Fruit fly (Drosophila melanogaster) whole organism, embryonic: ENCODE data around the gene Pp4-19C.

ENCODE experiments used
- Adf1 ChIP-seq: fragments of 200-800 bp; sonication (Bioruptor generic); IDR thresholded peaks from 2 replicates; pipeline ENCODE4 v1.3.6; 2022; ENCODE audit warnings: missing biosample characterization, missing genetic modification characterization
- Atf6 ChIP-seq: fragments of 200-800 bp; sonication (Bioruptor generic); IDR thresholded peaks from 2 replicates; pipeline ENCODE4 v1.3.6; 2022; ENCODE audit warnings: missing biosample characterization, missing genetic modification characterization
- BEAF-32 ChIP-seq: fragments of 200-800 bp; sonication (Bioruptor generic); optimal IDR thresholded peaks from 3 replicates; lab custom pipeline; 2017; ENCODE audit warnings: missing biosample characterization, missing genetic modification characterization, mild to moderate bottlenecking, moderate library complexity, missing genetic modification reagents
- CG10321 ChIP-seq: fragments of 200-800 bp; sonication (Bioruptor generic); IDR thresholded peaks from 2 replicates; pipeline ENCODE4 v1.3.6; 2022; ENCODE audit warnings: missing biosample characterization, missing genetic modification characterization
- CG11398 ChIP-seq: fragments of 200-800 bp; sonication (Bioruptor generic); optimal IDR thresholded peaks from 2 replicates; lab custom pipeline; 2016; ENCODE audit warnings: missing biosample characterization, missing genetic modification characterization
- CG11456 ChIP-seq: fragments of 200-800 bp; sonication (Bioruptor generic); IDR thresholded peaks from 3 replicates; pipeline ENCODE4 v1.3.6; 2022; ENCODE audit warnings: missing biosample characterization, missing genetic modification characterization
- CG11504 ChIP-seq: fragments of 200-800 bp; sonication (Bioruptor generic); optimal IDR thresholded peaks from 3 replicates; lab custom pipeline; 2019; ENCODE audit warnings: missing biosample characterization, mild to moderate bottlenecking, missing genetic modification characterization, moderate library complexity
- CG11723 ChIP-seq: fragments of 200-800 bp; sonication (Bioruptor generic); optimal IDR thresholded peaks from 2 replicates; lab custom pipeline; 2017; ENCODE audit warnings: missing biosample characterization, mild to moderate bottlenecking, missing genetic modification characterization
- CG12236 ChIP-seq: fragments of 200-800 bp; sonication (Bioruptor generic); optimal IDR thresholded peaks from 2 replicates; lab custom pipeline; 2016; ENCODE audit warnings: missing biosample characterization, missing genetic modification characterization
- CG1233 ChIP-seq: fragments of 200-800 bp; sonication (Bioruptor generic); optimal IDR thresholded peaks from 4 replicates; lab custom pipeline; 2018; ENCODE audit warnings: missing biosample characterization, mild to moderate bottlenecking, missing genetic modification characterization
- CG16779 ChIP-seq: fragments of 200-800 bp; sonication (Bioruptor generic); IDR thresholded peaks from 2 replicates; pipeline ENCODE4 v1.3.6; 2022; ENCODE audit warnings: missing biosample characterization, missing genetic modification characterization
- CG17385 ChIP-seq: fragments of 200-800 bp; sonication (Bioruptor generic); optimal IDR thresholded peaks from 3 replicates; lab custom pipeline; 2018; ENCODE audit warnings: missing biosample characterization, mild to moderate bottlenecking, missing genetic modification characterization
- CG18476 ChIP-seq: fragments of 200-800 bp; sonication (Bioruptor generic); optimal IDR thresholded peaks from 2 replicates; lab custom pipeline; 2016; ENCODE audit warnings: missing biosample characterization, mild to moderate bottlenecking, missing genetic modification characterization
- CG18599 ChIP-seq: fragments of 200-800 bp; sonication (Bioruptor generic); optimal IDR thresholded peaks from 3 replicates; lab custom pipeline; 2017; ENCODE audit warnings: missing biosample characterization, missing genetic modification characterization, mild to moderate bottlenecking, moderate library complexity, missing genetic modification reagents
- CG2202 ChIP-seq: fragments of 200-800 bp; sonication (Bioruptor generic); optimal IDR thresholded peaks from 2 replicates; lab custom pipeline; 2018; ENCODE audit warnings: missing biosample characterization, mild to moderate bottlenecking, missing genetic modification characterization
- CG30431 ChIP-seq: fragments of 200-800 bp; sonication (Bioruptor generic); optimal IDR thresholded peaks from 2 replicates; lab custom pipeline; 2017; ENCODE audit warnings: missing biosample characterization, missing genetic modification characterization
- CG4404 ChIP-seq: fragments of 200-800 bp; sonication (Bioruptor generic); IDR thresholded peaks from 2 replicates; pipeline ENCODE4 v1.3.6; 2022; ENCODE audit warnings: missing biosample characterization, missing genetic modification characterization
- CG4730 ChIP-seq: fragments of 200-800 bp; sonication (Bioruptor generic); IDR thresholded peaks from 2 replicates; pipeline ENCODE4 v1.3.6; 2022; ENCODE audit warnings: missing biosample characterization, missing genetic modification characterization
- CG6272 ChIP-seq: fragments of 200-800 bp; sonication (Bioruptor generic); IDR thresholded peaks from 2 replicates; pipeline ENCODE4 v1.3.6; 2022; ENCODE audit warnings: missing biosample characterization, missing genetic modification characterization
- CG6765 ChIP-seq: fragments of 200-800 bp; sonication (Bioruptor generic); optimal IDR thresholded peaks from 3 replicates; lab custom pipeline; 2017; ENCODE audit warnings: missing biosample characterization, mild to moderate bottlenecking, missing genetic modification characterization
- CG7357 ChIP-seq: fragments of 200-800 bp; sonication (Bioruptor generic); IDR thresholded peaks from 3 replicates; pipeline ENCODE4 v1.3.6; 2022; ENCODE audit warnings: missing biosample characterization, missing genetic modification characterization
- Dref ChIP-seq: fragments of 200-800 bp; sonication (Bioruptor generic); IDR thresholded peaks from 2 replicates; pipeline ENCODE4 v1.3.6; 2022; ENCODE audit warnings: missing biosample characterization, missing genetic modification characterization
- Fer2 ChIP-seq: fragments of 200-800 bp; sonication (Bioruptor generic); optimal IDR thresholded peaks from 2 replicates; lab custom pipeline; 2018; ENCODE audit warnings: missing biosample characterization, mild to moderate bottlenecking, missing genetic modification characterization, moderate library complexity
- H15 ChIP-seq: fragments of 200-800 bp; sonication (Bioruptor generic); IDR thresholded peaks from 3 replicates; pipeline ENCODE4 v1.3.6; 2022; ENCODE audit warnings: missing biosample characterization, missing genetic modification characterization
- MTF-1 ChIP-seq: fragments of 200-800 bp; sonication (Bioruptor generic); optimal IDR thresholded peaks from 2 replicates; lab custom pipeline; 2018; ENCODE audit warnings: missing biosample characterization, mild to moderate bottlenecking, missing genetic modification characterization, borderline replicate concordance
- Mrtf ChIP-seq: fragments of 200-800 bp; sonication (Bioruptor generic); IDR thresholded peaks from 3 replicates; pipeline ENCODE4 v1.3.6; 2022; ENCODE audit warnings: missing biosample characterization, missing genetic modification characterization
- NfI ChIP-seq: fragments of 200-800 bp; sonication (Bioruptor generic); optimal IDR thresholded peaks from 3 replicates; lab custom pipeline; 2018; ENCODE audit warnings: missing biosample characterization, mild to moderate bottlenecking, missing genetic modification characterization, moderate library complexity
- Pdp1 ChIP-seq, 2 experiments: fragments of 200-800 bp; sonication (Bioruptor generic); optimal IDR thresholded peaks; 3 replicates each; lab custom pipeline; 2016; ENCODE audit warnings: missing biosample characterization in 2 of 2, missing genetic modification characterization in 2 of 2, mild to moderate bottlenecking in 1 of 2, moderate library complexity in 1 of 2
- Sox102F ChIP-seq: fragments of 200-800 bp; sonication (Bioruptor generic); optimal IDR thresholded peaks from 2 replicates; lab custom pipeline; 2018; ENCODE audit warnings: missing biosample characterization, mild to moderate bottlenecking, missing genetic modification characterization, moderate library complexity
- Sry-β ChIP-seq: fragments of 200-800 bp; sonication (Bioruptor generic); optimal IDR thresholded peaks from 2 replicates; lab custom pipeline; 2018; ENCODE audit warnings: missing biosample characterization, mild to moderate bottlenecking, missing genetic modification characterization, moderate library complexity
- YL-1 ChIP-seq: fragments of 200-800 bp; sonication (Bioruptor generic); optimal IDR thresholded peaks from 3 replicates; lab custom pipeline; 2017; ENCODE audit warnings: missing biosample characterization, mild to moderate bottlenecking, missing genetic modification characterization
- ash1 ChIP-seq: fragments of 200-800 bp; sonication (Bioruptor generic); optimal IDR thresholded peaks from 2 replicates; lab custom pipeline; 2018; ENCODE audit warnings: missing biosample characterization, mild to moderate bottlenecking, missing genetic modification characterization
- bigmax ChIP-seq: fragments of 200-800 bp; sonication (Bioruptor generic); optimal IDR thresholded peaks from 2 replicates; lab custom pipeline; 2018; ENCODE audit warnings: missing biosample characterization, mild to moderate bottlenecking, missing genetic modification characterization
- disco-r ChIP-seq: fragments of 200-800 bp; sonication (Bioruptor generic); optimal IDR thresholded peaks from 2 replicates; lab custom pipeline; 2016; ENCODE audit warnings: missing biosample characterization, missing genetic modification characterization
- grau ChIP-seq: fragments of 200-800 bp; optimal IDR thresholded peaks from 3 replicates; lab custom pipeline; 2019; ENCODE audit warnings: missing biosample characterization, mild to moderate bottlenecking, missing genetic modification characterization, moderate library complexity
- gsb ChIP-seq: fragments of 200-800 bp; sonication (Bioruptor generic); IDR thresholded peaks from 2 replicates; pipeline ENCODE4 v1.3.6; 2022; ENCODE audit warnings: missing biosample characterization, missing genetic modification characterization
- kni ChIP-seq: fragments of 200-800 bp; sonication (Bioruptor generic); optimal IDR thresholded peaks from 3 replicates; lab custom pipeline; 2017; ENCODE audit warnings: mild to moderate bottlenecking, missing biosample characterization, missing genetic modification reagents, missing genetic modification characterization
- knrl ChIP-seq: fragments of 200-800 bp; sonication (Bioruptor generic); IDR thresholded peaks from 3 replicates; pipeline ENCODE4 v1.3.6; 2022; ENCODE audit warnings: missing biosample characterization, missing genetic modification characterization; ENCODE audit not compliant: partially characterized antibody
- lola ChIP-seq, 3 experiments: fragments of >200 bp in 2 of 3; fragments of 200-800 bp in 1 of 3; sonication (Bioruptor generic) in 1 of 3; optimal IDR thresholded peaks; 2 replicates each; lab custom pipeline; 2017 to 2019; ENCODE audit warnings: missing biosample characterization in 3 of 3, missing genetic modification characterization in 3 of 3, mild to moderate bottlenecking in 1 of 3, moderate library complexity in 1 of 3
- nau ChIP-seq: fragments of 200-800 bp; sonication (Bioruptor generic); optimal IDR thresholded peaks from 3 replicates; lab custom pipeline; 2017; ENCODE audit warnings: missing biosample characterization, mild to moderate bottlenecking, missing genetic modification characterization, missing genetic modification reagents
- pho ChIP-seq: fragments of 200-800 bp; sonication (Bioruptor generic); optimal IDR thresholded peaks from 2 replicates; lab custom pipeline; 2016; ENCODE audit warnings: missing biosample characterization, missing genetic modification characterization
- pum ChIP-seq: fragments of 200-800 bp; sonication (Bioruptor generic); optimal IDR thresholded peaks from 2 replicates; lab custom pipeline; 2016; ENCODE audit warnings: missing biosample characterization, missing genetic modification characterization
- run ChIP-seq: fragments of 200-800 bp; sonication (Bioruptor generic); optimal IDR thresholded peaks from 3 replicates; lab custom pipeline; 2018; ENCODE audit warnings: missing biosample characterization, mild to moderate bottlenecking, missing genetic modification characterization
- sima ChIP-seq: fragments of 200-800 bp; sonication (Bioruptor generic); optimal IDR thresholded peaks from 2 replicates; lab custom pipeline; 2016; ENCODE audit warnings: missing biosample characterization, missing genetic modification characterization
- tgo ChIP-seq: fragments of 200-800 bp; sonication (Bioruptor generic); IDR thresholded peaks from 3 replicates; pipeline ENCODE4 v1.3.6; 2022; ENCODE audit warnings: missing biosample characterization, missing genetic modification characterization
- tx ChIP-seq: fragments of 200-800 bp; sonication (Bioruptor generic); optimal IDR thresholded peaks from 2 replicates; lab custom pipeline; 2016; ENCODE audit warnings: missing biosample characterization, missing genetic modification characterization

The Pp4-19C gene

dm6 chrX:20448828-20449427 lies 25.1 kb upstream of the Pp4-19C start, which contains the start of gene tbc:
TSS of gene tbc (plus strand) at chrX:20449331.
- no peak for TF ChIP-seq Mrtf (GFP tag; lab: Robert Waterston, UW)
- TF ChIP-seq CG11504 (tag; lab: Kevin White, UChicago), result peak; percentile 99
- no peak for TF ChIP-seq grau (tag; lab: Kevin White, UChicago)
- TF ChIP-seq Sry-β (GFP tag; lab: Kevin White, UChicago), result peak; percentile 77
- no peak for TF ChIP-seq Atf6 (GFP tag; lab: Robert Waterston, UW)
- TF ChIP-seq CG16779 (GFP tag; lab: Robert Waterston, UW), result 0 out of 2 replicates have a peak, but pooled peaks have one; percentile 22
- no peak for TF ChIP-seq pum (GFP tag; lab: Kevin White, UChicago)
- TF ChIP-seq BEAF-32 (GFP tag; lab: Kevin White, UChicago), result no peak
- no peak for TF ChIP-seq CG18599 (GFP tag; lab: Kevin White, UChicago)
- no peak for TF ChIP-seq CG1233 (GFP tag; lab: Kevin White, UChicago)

- TF ChIP-seq CG11456 (GFP tag; lab: Robert Waterston, UW), result no peak
- TF ChIP-seq disco-r (GFP tag; lab: Kevin White, UChicago), result no peak
- TF ChIP-seq run, result no peak
- no peak for TF ChIP-seq CG6765 (GFP tag; lab: Kevin White, UChicago)
- TF ChIP-seq CG18476, result no peak
- no peak for TF ChIP-seq CG7357 (GFP tag; lab: Robert Waterston, UW)
- TF ChIP-seq MTF-1 (GFP tag; lab: Kevin White, UChicago), result no peak
- TF ChIP-seq CG12236 (GFP tag; lab: Kevin White, UChicago), result no peak
- TF ChIP-seq CG4404 (GFP tag; lab: Robert Waterston, UW), result no peak
- TF ChIP-seq CG30431, result no peak
- TF ChIP-seq tx (GFP tag; lab: Kevin White, UChicago), result no peak
- TF ChIP-seq NfI, result peak; percentile 15
- peak; percentile 16; the same call in 1 of the 2 replicates for TF ChIP-seq Adf1 (GFP tag; lab: Robert Waterston, UW)
- no peak for TF ChIP-seq YL-1 (GFP tag; lab: Kevin White, UChicago)
- TF ChIP-seq pho (GFP tag; lab: Kevin White, UChicago), result no peak
- no peak for TF ChIP-seq bigmax
- TF ChIP-seq tgo (GFP tag; lab: Robert Waterston, UW), result no peak
- TF ChIP-seq lola (GFP tag; optimal IDR thresholded peaks at IDR 0.05; lab: Kevin White, UChicago), result no peak
- TF ChIP-seq Fer2 (tag; lab: Kevin White, UChicago), result no peak
- no peak for TF ChIP-seq Atf6 (GFP tag; lab: Robert Waterston, UW)
- no peak for TF ChIP-seq CG2202
- TF ChIP-seq knrl, result no peak
- no peak for TF ChIP-seq sima
- no peak for TF ChIP-seq CG11398 (GFP tag; lab: Kevin White, UChicago)
- no peak for TF ChIP-seq Pdp1 (GFP tag; optimal IDR thresholded peaks at IDR 0.05; lab: Kevin White, UChicago)
- TF ChIP-seq CG17385, result no peak
- no peak for TF ChIP-seq ash1 (GFP tag; lab: Kevin White, UChicago)
- TF ChIP-seq Sox102F (GFP tag; lab: Kevin White, UChicago), result no peak
- TF ChIP-seq CG4730 (GFP tag; lab: Robert Waterston, UW), result no peak
- TF ChIP-seq nau (GFP tag; lab: Kevin White, UChicago), result no peak
- no peak for TF ChIP-seq H15 (GFP tag; lab: Robert Waterston, UW)
- TF ChIP-seq CG10321 (GFP tag; lab: Robert Waterston, UW), result no peak
- TF ChIP-seq Dref (GFP tag; lab: Robert Waterston, UW), result no peak
- TF ChIP-seq CG6272, result no peak
- TF ChIP-seq pum (GFP tag; lab: Kevin White, UChicago), result no peak
- TF ChIP-seq gsb, result no peak
- TF ChIP-seq CG18599 (GFP tag; lab: Kevin White, UChicago), result peak; percentile 61
- TF ChIP-seq CG11723, result no peak
- no peak for TF ChIP-seq kni
Measured at dm6 chrX:20447865-20448584, 24.2 kb upstream of the Pp4-19C start.
